Fruit fly (Drosophila melanogaster): ENCODE results near the gene CG33178.

CG33178 gene

dm6 chrX:15043013-15043699 is 39.5 kb upstream of the CG33178 start (continued):
- TF ChIP-seq CG11723 (GFP tag; optimal IDR thresholded peaks at IDR 0.05), result peak; percentile 85
- peak; percentile 14 to 88 for TF ChIP-seq bsh (GFP tag; optimal IDR thresholded peaks at IDR 0.05)
- TF ChIP-seq CG33557 (GFP tag; optimal IDR thresholded peaks at IDR 0.05), result peak; percentile 88
- peak; percentile 77 for TF ChIP-seq CG7745 (tag; optimal IDR thresholded peaks at IDR 0.05)
- peak; percentile 25 for TF ChIP-seq Myb (GFP tag; optimal IDR thresholded peaks at IDR 0.05)
- TF ChIP-seq Dll (GFP tag; IDR thresholded peaks at IDR 0.05; ENCODE audit: partially characterized antibody), result no peak
- peak; percentile 73 for TF ChIP-seq pho (GFP tag; optimal IDR thresholded peaks at IDR 0.05)
- peak; percentile 57 for TF ChIP-seq lbe (GFP tag; optimal IDR thresholded peaks at IDR 0.05)
- TF ChIP-seq cas (GFP tag; IDR thresholded peaks at IDR 0.05), result no peak
- TF ChIP-seq NC2β (GFP tag; optimal IDR thresholded peaks at IDR 0.05), result peak; percentile 88
- peak; percentile 29 for TF ChIP-seq grau (tag; optimal IDR thresholded peaks at IDR 0.05)
- TF ChIP-seq CG30020 (tag; optimal IDR thresholded peaks at IDR 0.05), result peak; percentile 1
- TF ChIP-seq Trl (optimal IDR thresholded peaks at IDR 0.05), result no peak
- peak; percentile 86 for TF ChIP-seq Trl (GFP tag; optimal IDR thresholded peaks at IDR 0.05)
- no peak for TF ChIP-seq row (GFP tag; IDR thresholded peaks at IDR 0.05)
- TF ChIP-seq D (optimal IDR thresholded peaks at IDR 0.05), result no peak
- TF ChIP-seq D (GFP tag; optimal IDR thresholded peaks at IDR 0.05), result peak; percentile 93
- no peak for TF ChIP-seq Sin3A (optimal IDR thresholded peaks at IDR 0.05)
- TF ChIP-seq CG17912 (GFP tag; optimal IDR thresholded peaks at IDR 0.05), result peak; percentile 93
- TF ChIP-seq inv (GFP tag; IDR thresholded peaks at IDR 0.05; ENCODE audit: partially characterized antibody), result no peak
- TF ChIP-seq Ada2b (GFP tag; IDR thresholded peaks at IDR 0.05), result peak; percentile 8
- TF ChIP-seq Camta (GFP tag; optimal IDR thresholded peaks at IDR 0.05), result peak; percentile 89
- TF ChIP-seq ac (GFP tag; optimal IDR thresholded peaks at IDR 0.05), result peak; percentile 71
- TF ChIP-seq CG2199 (GFP tag; IDR thresholded peaks at IDR 0.05), result no peak
- no peak for TF ChIP-seq Dp (GFP tag; optimal IDR thresholded peaks at IDR 0.05)
- peak; percentile 47 for TF ChIP-seq CG9609 (GFP tag; optimal IDR thresholded peaks at IDR 0.05)
- peak; percentile 84; the same call in 1 of the 2 replicates for TF ChIP-seq CG14014 (GFP tag; IDR thresholded peaks at IDR 0.05)
- no peak for TF ChIP-seq Ssrp (tag; optimal IDR thresholded peaks at IDR 0.05)
- peak; percentile 80 for TF ChIP-seq CG7556 (GFP tag; optimal IDR thresholded peaks at IDR 0.05)
- TF ChIP-seq br (optimal IDR thresholded peaks at IDR 0.05), result no peak
- TF ChIP-seq zfh1 (GFP tag; IDR thresholded peaks at IDR 0.05), result peak; percentile 74
- peak; percentile 97 for TF ChIP-seq fd64A (GFP tag; optimal IDR thresholded peaks at IDR 0.05)
- TF ChIP-seq CG2129 (GFP tag; IDR thresholded peaks at IDR 0.05; ENCODE audit: partially characterized antibody), result no peak
- TF ChIP-seq Six4 (GFP tag; optimal IDR thresholded peaks at IDR 0.05), result peak; percentile 60
- TF ChIP-seq cwo (GFP tag; optimal IDR thresholded peaks at IDR 0.05), result peak; percentile 68
- peak; percentile 72 for TF ChIP-seq gcm2 (GFP tag; optimal IDR thresholded peaks at IDR 0.05)
- TF ChIP-seq wdn (GFP tag; IDR thresholded peaks at IDR 0.05), result 0 out of 2 replicates have a peak, but pooled peaks have one; percentile 27
- TF ChIP-seq NfI (GFP tag; optimal IDR thresholded peaks at IDR 0.05), result peak; percentile 45
- peak; percentile 52 to 57 for TF ChIP-seq Hr51 (GFP tag; optimal IDR thresholded peaks at IDR 0.05)
- no peak for TF ChIP-seq vnd (GFP tag; IDR thresholded peaks at IDR 0.05; ENCODE audit: partially characterized antibody)
- TF ChIP-seq CG6854 (GFP tag; optimal IDR thresholded peaks at IDR 0.05), result peak; percentile 67
- peak; percentile 55 for TF ChIP-seq CG8290 (GFP tag; optimal IDR thresholded peaks at IDR 0.05)
- peak; percentile 93 for TF ChIP-seq CG8290 (tag; optimal IDR thresholded peaks at IDR 0.05)
- TF ChIP-seq CG43689 (GFP tag; IDR thresholded peaks at IDR 0.05), result peak; percentile 73
- peak; percentile 18 for TF ChIP-seq Xbp1 (GFP tag; optimal IDR thresholded peaks at IDR 0.05)
- TF ChIP-seq Bteb2 (GFP tag; optimal IDR thresholded peaks at IDR 0.05), result peak; percentile 51
- TF ChIP-seq dm (GFP tag; optimal IDR thresholded peaks at IDR 0.05), result peak; percentile 49
- peak; percentile 58 for TF ChIP-seq CG9876 (GFP tag; optimal IDR thresholded peaks at IDR 0.05)
- TF ChIP-seq CG9727 (GFP tag; optimal IDR thresholded peaks at IDR 0.05), result peak; percentile 79
- TF ChIP-seq Atf6 (GFP tag; IDR thresholded peaks at IDR 0.05), result peak; percentile 78
- TF ChIP-seq CG9817 (tag; optimal IDR thresholded peaks at IDR 0.05), result peak; percentile 43

Measured in whole organism, embryonic.